1 fruit fly cellular context compared by ENCODE assay signal in genomic region chrX:1943337-1944244, dm6.
TF ChIP-seq lines count a peak whose summit lies in the region.

No protein-coding gene starts in this region.

TF ChIP-seq in whole organism, embryonic, 481 proteins besides CTCF, POLR2A, EP300 and RAD21 (continued from another document and continues in another):
- no peak for TF ChIP-seq vnd (GFP tag; IDR thresholded peaks at IDR 0.05; lab: Robert Waterston, UW; ENCODE audit: partially characterized antibody)
- TF ChIP-seq Poxn (GFP tag; IDR thresholded peaks at IDR 0.05; lab: Robert Waterston, UW) = no peak
- TF ChIP-seq CG17802 (tag; optimal IDR thresholded peaks at IDR 0.05; lab: Kevin White, UChicago) = peak; percentile 52
- peak; percentile 61 for TF ChIP-seq pnt (GFP tag; optimal IDR thresholded peaks at IDR 0.05; lab: Kevin White, UChicago)
- peak; percentile 33 for TF ChIP-seq tap (tag; optimal IDR thresholded peaks at IDR 0.05; lab: Kevin White, UChicago)
- TF ChIP-seq slou (GFP tag; optimal IDR thresholded peaks at IDR 0.05; lab: Kevin White, UChicago) = peak; percentile 24
- TF ChIP-seq Dfd (GFP tag; optimal IDR thresholded peaks at IDR 0.05; lab: Kevin White, UChicago) = no peak
- TF ChIP-seq CG10565 (GFP tag; optimal IDR thresholded peaks at IDR 0.05; lab: Kevin White, UChicago) = peak; percentile 41
- peak; percentile 63 for TF ChIP-seq Hsf (GFP tag; optimal IDR thresholded peaks at IDR 0.05; lab: Kevin White, UChicago)
- peak; percentile 65 for TF ChIP-seq Camta (GFP tag; optimal IDR thresholded peaks at IDR 0.05; lab: Kevin White, UChicago)
- peak; percentile 50 for TF ChIP-seq CG13775 (GFP tag; optimal IDR thresholded peaks at IDR 0.05; lab: Kevin White, UChicago)
- TF ChIP-seq Atf3 (GFP tag; optimal IDR thresholded peaks at IDR 0.05; lab: Kevin White, UChicago) = peak; percentile 38
- TF ChIP-seq fu2 (GFP tag; optimal IDR thresholded peaks at IDR 0.05; lab: Kevin White, UChicago) = peak; percentile 40
- no peak for TF ChIP-seq Tbp (GFP tag; optimal IDR thresholded peaks at IDR 0.05; lab: Kevin White, UChicago)
- TF ChIP-seq jigr1 (GFP tag; IDR thresholded peaks at IDR 0.05; lab: Robert Waterston, UW) = no peak
- TF ChIP-seq amos (GFP tag; IDR thresholded peaks at IDR 0.05; lab: Robert Waterston, UW; ENCODE audit: partially characterized antibody) = no peak
- no peak for TF ChIP-seq luna (GFP tag; optimal IDR thresholded peaks at IDR 0.05; lab: Kevin White, UChicago)
- TF ChIP-seq Gug (GFP tag; IDR thresholded peaks at IDR 0.05; lab: Robert Waterston, UW) = no peak; the same call in 3 of the 4 replicates
- TF ChIP-seq CG10209 (GFP tag; optimal IDR thresholded peaks at IDR 0.05; lab: Kevin White, UChicago) = peak; percentile 71
- TF ChIP-seq Doc3 (GFP tag; IDR thresholded peaks at IDR 0.05; lab: Robert Waterston, UW; ENCODE audit: partially characterized antibody) = no peak
- TF ChIP-seq da (GFP tag; optimal IDR thresholded peaks at IDR 0.05; lab: Kevin White, UChicago) = no peak
- TF ChIP-seq Sry-β (GFP tag; optimal IDR thresholded peaks at IDR 0.05; lab: Kevin White, UChicago) = peak; percentile 45
- TF ChIP-seq cg (GFP tag; optimal IDR thresholded peaks at IDR 0.05; lab: Kevin White, UChicago) = peak; percentile 89
- no peak for TF ChIP-seq sna (GFP tag; IDR thresholded peaks at IDR 0.05; lab: Robert Waterston, UW; ENCODE audit: partially characterized antibody)
- no peak for TF ChIP-seq Doc2 (GFP tag; IDR thresholded peaks at IDR 0.05; lab: Robert Waterston, UW)
- peak; percentile 28 for TF ChIP-seq Lhr (GFP tag; optimal IDR thresholded peaks at IDR 0.05; lab: Kevin White, UChicago)
- peak; percentile 13 for TF ChIP-seq CG2116 (GFP tag; optimal IDR thresholded peaks at IDR 0.05; lab: Kevin White, UChicago)
- no peak for TF ChIP-seq CG3726 (GFP tag; IDR thresholded peaks at IDR 0.05; lab: Robert Waterston, UW)
- peak; percentile 76 for TF ChIP-seq gro (GFP tag; optimal IDR thresholded peaks at IDR 0.05; lab: Kevin White, UChicago)
- peak in 1 of 2 experiments; percentile 85 for TF ChIP-seq bsh (GFP tag; optimal IDR thresholded peaks at IDR 0.05; lab: Kevin White, UChicago)
- TF ChIP-seq CG13624 (GFP tag; optimal IDR thresholded peaks at IDR 0.05; lab: Kevin White, UChicago) = peak; percentile 63
- TF ChIP-seq CG4820 (GFP tag; optimal IDR thresholded peaks at IDR 0.05; lab: Kevin White, UChicago) = peak; percentile 57
- TF ChIP-seq onecut (GFP tag; IDR thresholded peaks at IDR 0.05; lab: Robert Waterston, UW) = peak; percentile 15
- no peak for TF ChIP-seq CG7987 (GFP tag; optimal IDR thresholded peaks at IDR 0.05; lab: Kevin White, UChicago)
- TF ChIP-seq CG9215 (GFP tag; IDR thresholded peaks at IDR 0.05; lab: Robert Waterston, UW) = peak; percentile 35; the same call in 1 of the 2 replicates
- TF ChIP-seq ci (GFP tag; IDR thresholded peaks at IDR 0.05; lab: Robert Waterston, UW) = 0 out of 3 replicates have a peak, but pooled peaks have one; percentile 26
- no peak for TF ChIP-seq eve (GFP tag; optimal IDR thresholded peaks at IDR 0.05; lab: Kevin White, UChicago)
- no peak for TF ChIP-seq ato (GFP tag; IDR thresholded peaks at IDR 0.05; lab: Robert Waterston, UW; ENCODE audit: partially characterized antibody)
- peak; percentile 67 for TF ChIP-seq HLH54F (GFP tag; optimal IDR thresholded peaks at IDR 0.05; lab: Kevin White, UChicago)
- no peak for TF ChIP-seq kah (GFP tag; optimal IDR thresholded peaks at IDR 0.05; lab: Kevin White, UChicago)
- no peak for TF ChIP-seq CG4404 (GFP tag; IDR thresholded peaks at IDR 0.05; lab: Robert Waterston, UW)
- peak; percentile 82 to 90 for TF ChIP-seq Trl (optimal IDR thresholded peaks at IDR 0.05; lab: Kevin White, UChicago)
- peak; percentile 19 for TF ChIP-seq Trl (GFP tag; optimal IDR thresholded peaks at IDR 0.05; lab: Kevin White, UChicago)
- peak; percentile 66 for TF ChIP-seq Meics (GFP tag; optimal IDR thresholded peaks at IDR 0.05; lab: Kevin White, UChicago)
- TF ChIP-seq pita (GFP tag; optimal IDR thresholded peaks at IDR 0.05; lab: Kevin White, UChicago) = no peak
- TF ChIP-seq CG13296 (GFP tag; optimal IDR thresholded peaks at IDR 0.05; lab: Kevin White, UChicago) = peak; percentile 47
- peak; percentile 52 for TF ChIP-seq CG4854 (GFP tag; optimal IDR thresholded peaks at IDR 0.05; lab: Kevin White, UChicago)
- peak; percentile 63 for TF ChIP-seq CHES-1-like (GFP tag; optimal IDR thresholded peaks at IDR 0.05; lab: Kevin White, UChicago)
- TF ChIP-seq CG11247 (GFP tag; IDR thresholded peaks at IDR 0.05; lab: Robert Waterston, UW) = peak; percentile 36; the same call in 1 of the 2 replicates
- TF ChIP-seq emc (GFP tag; optimal IDR thresholded peaks at IDR 0.05; lab: Kevin White, UChicago) = peak; percentile 36
- TF ChIP-seq sima (GFP tag; optimal IDR thresholded peaks at IDR 0.05; lab: Kevin White, UChicago) = peak; percentile 27
- peak; percentile 83 for TF ChIP-seq Sox100B (GFP tag; optimal IDR thresholded peaks at IDR 0.05; lab: Kevin White, UChicago)
- peak; percentile 53 for TF ChIP-seq NK7.1 (GFP tag; optimal IDR thresholded peaks at IDR 0.05; lab: Kevin White, UChicago)
- TF ChIP-seq CG7357 (GFP tag; IDR thresholded peaks at IDR 0.05; lab: Robert Waterston, UW) = no peak
- TF ChIP-seq mld (GFP tag; IDR thresholded peaks at IDR 0.05; lab: Robert Waterston, UW; ENCODE audit: partially characterized antibody) = no peak
- no peak for TF ChIP-seq ara (GFP tag; IDR thresholded peaks at IDR 0.05; lab: Robert Waterston, UW)
- TF ChIP-seq odd (GFP tag; optimal IDR thresholded peaks at IDR 0.05; lab: Kevin White, UChicago) = peak; percentile 20
- peak; percentile 75 for TF ChIP-seq Vsx1 (GFP tag; optimal IDR thresholded peaks at IDR 0.05; lab: Kevin White, UChicago)
- TF ChIP-seq CG11398 (GFP tag; optimal IDR thresholded peaks at IDR 0.05; lab: Kevin White, UChicago) = peak; percentile 48
- no peak for TF ChIP-seq sc (optimal IDR thresholded peaks at IDR 0.05; lab: Kevin White, UChicago)
- TF ChIP-seq sc (GFP tag; optimal IDR thresholded peaks at IDR 0.05; lab: Kevin White, UChicago) = peak; percentile 77
- TF ChIP-seq kni (GFP tag; optimal IDR thresholded peaks at IDR 0.05; lab: Kevin White, UChicago) = no peak
- peak; percentile 50 for TF ChIP-seq CG11723 (GFP tag; optimal IDR thresholded peaks at IDR 0.05; lab: Kevin White, UChicago)
- TF ChIP-seq CG16815 (GFP tag; optimal IDR thresholded peaks at IDR 0.05; lab: Kevin White, UChicago) = peak; percentile 71
- TF ChIP-seq PHDP (tag; optimal IDR thresholded peaks at IDR 0.05; lab: Kevin White, UChicago) = peak; percentile 81
- peak; percentile 41 for TF ChIP-seq Fer3 (tag; optimal IDR thresholded peaks at IDR 0.05; lab: Kevin White, UChicago)
- TF ChIP-seq Ets97D (GFP tag; optimal IDR thresholded peaks at IDR 0.05; lab: Kevin White, UChicago) = peak; percentile 20
- no peak for TF ChIP-seq eyg (GFP tag; optimal IDR thresholded peaks at IDR 0.05; lab: Kevin White, UChicago)
- TF ChIP-seq Asciz (GFP tag; optimal IDR thresholded peaks at IDR 0.05; lab: Kevin White, UChicago) = peak; percentile 57
- 0 out of 3 replicates have a peak, but pooled peaks have one; percentile 32 for TF ChIP-seq zen2 (GFP tag; IDR thresholded peaks at IDR 0.05; lab: Robert Waterston, UW; ENCODE audit: partially characterized antibody)
- peak; percentile 47; the same call in 2 of the 3 replicates for TF ChIP-seq croc (GFP tag; conservative IDR thresholded peaks at IDR 0.05; lab: Robert Waterston, UW)
- TF ChIP-seq al (GFP tag; IDR thresholded peaks at IDR 0.05; lab: Robert Waterston, UW) = peak; percentile 37; the same call in 1 of the 2 replicates
- TF ChIP-seq cwo (GFP tag; optimal IDR thresholded peaks at IDR 0.05; lab: Kevin White, UChicago) = peak; percentile 50
- TF ChIP-seq CG7786 (GFP tag; optimal IDR thresholded peaks at IDR 0.05; lab: Kevin White, UChicago) = peak; percentile 64
- TF ChIP-seq NC2α (GFP tag; optimal IDR thresholded peaks at IDR 0.05; lab: Kevin White, UChicago) = peak; percentile 45
- TF ChIP-seq CG2712 (tag; optimal IDR thresholded peaks at IDR 0.05; lab: Kevin White, UChicago) = peak; percentile 82
- TF ChIP-seq pho (GFP tag; optimal IDR thresholded peaks at IDR 0.05; lab: Kevin White, UChicago) = peak; percentile 57
- peak; percentile 37 for TF ChIP-seq CG7372 (GFP tag; IDR thresholded peaks at IDR 0.05; lab: Robert Waterston, UW)
- TF ChIP-seq Hmr (GFP tag; optimal IDR thresholded peaks at IDR 0.05; lab: Kevin White, UChicago) = peak; percentile 76
- peak; percentile 59; the same call in 1 of the 3 replicates for TF ChIP-seq Optix (GFP tag; IDR thresholded peaks at IDR 0.05; lab: Robert Waterston, UW)
- peak; percentile 56 for TF ChIP-seq CG12236 (GFP tag; optimal IDR thresholded peaks at IDR 0.05; lab: Kevin White, UChicago)
- no peak for TF ChIP-seq GATAe (GFP tag; conservative IDR thresholded peaks at IDR 0.05; lab: Robert Waterston, UW)
- no peak for TF ChIP-seq dimm (GFP tag; IDR thresholded peaks at IDR 0.05; lab: Robert Waterston, UW)
- TF ChIP-seq CG30431 (GFP tag; optimal IDR thresholded peaks at IDR 0.05; lab: Kevin White, UChicago) = peak; percentile 68
- TF ChIP-seq CG1792 (GFP tag; optimal IDR thresholded peaks at IDR 0.05; lab: Kevin White, UChicago) = peak; percentile 55
- peak; percentile 73 for TF ChIP-seq nerfin-1 (tag; optimal IDR thresholded peaks at IDR 0.05; lab: Kevin White, UChicago)
- TF ChIP-seq CG11085 (GFP tag; IDR thresholded peaks at IDR 0.05; lab: Robert Waterston, UW) = no peak; the same call in 1 of the 2 replicates
- TF ChIP-seq CG10267 (tag; optimal IDR thresholded peaks at IDR 0.05; lab: Kevin White, UChicago) = peak; percentile 63
- TF ChIP-seq CG3407 (GFP tag; optimal IDR thresholded peaks at IDR 0.05; lab: Kevin White, UChicago) = peak; percentile 44
- peak; percentile 72 for TF ChIP-seq CG9727 (GFP tag; optimal IDR thresholded peaks at IDR 0.05; lab: Kevin White, UChicago)
- TF ChIP-seq CG11696 (GFP tag; IDR thresholded peaks at IDR 0.05; lab: Robert Waterston, UW) = no peak
- peak; percentile 29 for TF ChIP-seq Kr (GFP tag; optimal IDR thresholded peaks at IDR 0.05; lab: Kevin White, UChicago)
- TF ChIP-seq CG6791 (GFP tag; IDR thresholded peaks at IDR 0.05; lab: Robert Waterston, UW; ENCODE audit: partially characterized antibody) = no peak
- TF ChIP-seq CG10431 (GFP tag; optimal IDR thresholded peaks at IDR 0.05; lab: Kevin White, UChicago) = peak; percentile 2
- peak; percentile 48 for TF ChIP-seq fd64A (GFP tag; optimal IDR thresholded peaks at IDR 0.05; lab: Kevin White, UChicago)
- TF ChIP-seq Atf-2 (GFP tag; optimal IDR thresholded peaks at IDR 0.05; lab: Kevin White, UChicago) = peak; percentile 58
- peak; percentile 51 for TF ChIP-seq CG6654 (GFP tag; optimal IDR thresholded peaks at IDR 0.05; lab: Kevin White, UChicago)
- TF ChIP-seq mam (GFP tag; optimal IDR thresholded peaks at IDR 0.05; lab: Kevin White, UChicago) = peak; percentile 60
- TF ChIP-seq CG9876 (GFP tag; optimal IDR thresholded peaks at IDR 0.05; lab: Kevin White, UChicago) = no peak
- peak; percentile 68 for TF ChIP-seq Dek (tag; optimal IDR thresholded peaks at IDR 0.05; lab: Kevin White, UChicago)
- TF ChIP-seq mirr (GFP tag; optimal IDR thresholded peaks at IDR 0.05; lab: Kevin White, UChicago) = no peak
- TF ChIP-seq CG31441 (GFP tag; IDR thresholded peaks at IDR 0.05; lab: Robert Waterston, UW) = peak; percentile 61
- TF ChIP-seq prd (optimal IDR thresholded peaks at IDR 0.05; lab: Kevin White, UChicago) = no peak
- TF ChIP-seq prd (GFP tag; IDR thresholded peaks at IDR 0.05; lab: Robert Waterston, UW) = peak; percentile 67; the same call in 2 of the 3 replicates
- no peak for TF ChIP-seq stwl (tag; optimal IDR thresholded peaks at IDR 0.05; lab: Kevin White, UChicago)
- no peak for TF ChIP-seq tgo (GFP tag; IDR thresholded peaks at IDR 0.05; lab: Robert Waterston, UW)
- TF ChIP-seq lab (GFP tag; optimal IDR thresholded peaks at IDR 0.05; lab: Kevin White, UChicago) = peak; percentile 61
- no peak for TF ChIP-seq Lim3 (GFP tag; IDR thresholded peaks at IDR 0.05; lab: Robert Waterston, UW)
- TF ChIP-seq CG6854 (GFP tag; optimal IDR thresholded peaks at IDR 0.05; lab: Kevin White, UChicago) = peak; percentile 33
- peak in 1 of 3 experiments; percentile 87 for TF ChIP-seq lola (GFP tag; optimal IDR thresholded peaks at IDR 0.05; lab: Kevin White, UChicago)
- peak; percentile 74 for TF ChIP-seq CG1529 (GFP tag; optimal IDR thresholded peaks at IDR 0.05; lab: Kevin White, UChicago)
- TF ChIP-seq CG14710 (tag; optimal IDR thresholded peaks at IDR 0.05; lab: Kevin White, UChicago) = peak; percentile 74
- TF ChIP-seq CG42726 (GFP tag; IDR thresholded peaks at IDR 0.05; lab: Robert Waterston, UW; ENCODE audit: partially characterized antibody) = no peak
- TF ChIP-seq CG9609 (GFP tag; optimal IDR thresholded peaks at IDR 0.05; lab: Kevin White, UChicago) = peak; percentile 50
- TF ChIP-seq vfl (GFP tag; optimal IDR thresholded peaks at IDR 0.05; lab: Kevin White, UChicago) = no peak
- peak; percentile 57 for TF ChIP-seq jing (GFP tag; optimal IDR thresholded peaks at IDR 0.05; lab: Kevin White, UChicago)
- peak; percentile 82 for TF ChIP-seq CG2120 (GFP tag; optimal IDR thresholded peaks at IDR 0.05; lab: Kevin White, UChicago)
- peak; percentile 6 for TF ChIP-seq CG10462 (GFP tag; optimal IDR thresholded peaks at IDR 0.05; lab: Kevin White, UChicago)
- TF ChIP-seq CG2199 (GFP tag; IDR thresholded peaks at IDR 0.05; lab: Robert Waterston, UW) = no peak
- TF ChIP-seq CG2129 (GFP tag; IDR thresholded peaks at IDR 0.05; lab: Robert Waterston, UW; ENCODE audit: partially characterized antibody) = no peak
- 0 out of 2 replicates have a peak, but pooled peaks have one; percentile 8 for TF ChIP-seq gt (GFP tag; IDR thresholded peaks at IDR 0.05; lab: Robert Waterston, UW)
- TF ChIP-seq CG2202 (tag; optimal IDR thresholded peaks at IDR 0.05; lab: Kevin White, UChicago) = peak; percentile 59
- no peak for TF ChIP-seq Dll (GFP tag; IDR thresholded peaks at IDR 0.05; lab: Robert Waterston, UW; ENCODE audit: partially characterized antibody)
- peak; percentile 93 for TF ChIP-seq Med (GFP tag; lab: Kevin White, UChicago)
- TF ChIP-seq CG15696 (tag; optimal IDR thresholded peaks at IDR 0.05; lab: Kevin White, UChicago) = peak; percentile 44
- TF ChIP-seq BEAF-32 (GFP tag; optimal IDR thresholded peaks at IDR 0.05; lab: Kevin White, UChicago) = no peak
- peak; percentile 68 for TF ChIP-seq Xbp1 (GFP tag; optimal IDR thresholded peaks at IDR 0.05; lab: Kevin White, UChicago)
- TF ChIP-seq her (GFP tag; optimal IDR thresholded peaks at IDR 0.05; lab: Kevin White, UChicago) = no peak
- TF ChIP-seq CG4282 (GFP tag; optimal IDR thresholded peaks at IDR 0.05; lab: Kevin White, UChicago) = no peak
- no peak for TF ChIP-seq gfzf (GFP tag; optimal IDR thresholded peaks at IDR 0.05; lab: Kevin White, UChicago)
